Worm (Caenorhabditis elegans) whole organism, L2 larva: Measurements from ENCODE around the gene T07A9.15.
A peak's percentile ranks its signal among the peaks of the same experiment; 100 is the strongest.

ENCODE experiments used
- F13H6.1 ChIP-seq: sonication (generic microtip); optimal IDR thresholded peaks from 2 replicates; lab custom pipeline; 2016; ENCODE audit warnings: missing genetic modification characterization, missing compliant biosample characterization
- egl-27 ChIP-seq: sonication (generic microtip); optimal IDR thresholded peaks from 3 replicates; lab custom pipeline; 2017; ENCODE audit warnings: missing biosample characterization, missing genetic modification reagents, missing genetic modification characterization
- elt-1 ChIP-seq: fragments of 150-350 bp; optimal IDR thresholded peaks from 2 replicates; lab custom pipeline; 2014; ENCODE audit warnings: missing biosample characterization, missing genetic modification characterization
- lin-11 ChIP-seq: fragments of 150-350 bp; sonication (generic microtip); optimal IDR thresholded peaks from 2 replicates; lab custom pipeline; 2014; ENCODE audit warnings: missing biosample characterization, missing genetic modification characterization, inconsistent platforms, mixed read lengths
- mdl-1 ChIP-seq, 2 experiments: fragments of 150-350 bp in 1 of 2; sonication (generic microtip) in 1 of 2; optimal IDR thresholded peaks; 2 replicates each; lab custom pipeline; 2017; ENCODE audit warnings: missing biosample characterization in 2 of 2, missing genetic modification characterization in 2 of 2
- nhr-129 ChIP-seq: fragments of 150-350 bp; optimal IDR thresholded peaks from 2 replicates; lab custom pipeline; 2014; ENCODE audit warnings: missing biosample characterization, missing genetic modification characterization
- nhr-21 ChIP-seq: fragments of 150-350 bp; optimal IDR thresholded peaks from 2 replicates; lab custom pipeline; 2014; ENCODE audit warnings: missing biosample characterization, missing genetic modification characterization
- nhr-77 ChIP-seq: fragments of 150-350 bp; optimal IDR thresholded peaks from 2 replicates; lab custom pipeline; 2014; ENCODE audit warnings: missing biosample characterization, missing genetic modification characterization

DNA sequence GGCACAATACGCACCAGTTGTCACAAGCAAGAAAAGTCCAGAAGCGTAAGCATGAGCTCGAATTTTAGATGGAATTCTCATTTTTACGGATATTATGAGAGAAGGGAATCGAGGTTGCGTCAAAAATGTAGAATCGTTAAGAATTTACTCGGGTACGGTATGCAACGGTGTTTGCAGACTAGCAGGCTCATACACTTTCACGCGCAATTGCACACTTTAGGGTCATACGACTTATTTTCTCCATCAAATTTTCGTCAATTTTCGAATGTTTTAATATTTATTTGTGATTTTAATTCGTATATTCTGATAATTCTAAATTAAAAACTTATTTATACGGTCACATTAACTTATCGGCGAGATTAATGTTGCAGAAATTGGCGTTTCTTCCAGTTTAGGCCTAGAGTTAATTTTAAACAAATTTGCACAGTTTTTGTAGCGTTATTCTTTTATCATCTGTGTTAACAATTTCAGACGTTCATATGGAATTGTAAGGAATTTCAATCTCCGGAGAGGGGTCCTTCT lies at the start of gene T07A9.15, which contains the start of gene nog-1:
- no peak for TF ChIP-seq egl-27
- TF ChIP-seq elt-1 (tag; lab: Kevin White, UChicago), result no peak
- TF ChIP-seq lin-11 (tag; lab: Kevin White, UChicago), result peak; percentile 45
- no peak for TF ChIP-seq mdl-1 (tag; optimal IDR thresholded peaks at IDR 0.05; lab: Kevin White, UChicago)
- peak; percentile 81 for TF ChIP-seq nhr-129 (tag; lab: Kevin White, UChicago)
- TF ChIP-seq nhr-77 (tag; lab: Kevin White, UChicago), result no peak
- TF ChIP-seq nhr-21 (tag; lab: Kevin White, UChicago), result peak; percentile 51
- peak; percentile 52 for TF ChIP-seq F13H6.1
